3 fruit fly cellular contexts compared by ENCODE assay signal in the genomic region with DNA sequence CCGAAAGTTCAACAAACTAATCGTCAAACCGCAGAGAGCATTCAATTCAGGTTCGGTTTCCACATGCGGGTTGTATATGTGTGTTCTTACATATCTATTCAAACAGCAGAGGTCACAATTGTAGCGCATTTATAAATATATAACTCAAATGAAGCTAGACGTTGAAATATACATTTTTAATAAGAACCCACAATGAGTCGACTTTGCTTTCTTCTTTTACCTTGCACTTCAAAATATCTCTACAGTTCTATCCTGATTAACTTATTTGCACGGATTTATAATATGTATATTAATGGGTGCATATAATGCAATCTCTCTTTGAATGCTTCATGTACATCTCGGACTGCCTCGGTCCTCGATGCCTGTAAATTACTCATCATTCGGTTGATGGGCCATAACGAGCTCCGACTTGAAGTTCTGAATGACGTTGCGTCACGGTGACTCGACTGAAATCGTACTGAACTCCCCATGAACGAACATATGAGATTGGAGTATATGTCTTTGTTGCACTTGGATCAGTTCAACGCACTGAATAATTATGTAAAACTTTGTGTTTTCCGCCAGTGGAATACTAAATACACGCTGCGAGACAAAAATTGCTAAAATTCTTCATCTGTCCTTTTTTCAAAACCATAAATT.
TF ChIP-seq lines count a peak whose summit lies in the region.

No protein-coding gene starts in this region.

TF ChIP-seq in whole organism, embryonic, 481 proteins besides CTCF, POLR2A, EP300 and RAD21 (continued from another document and continues in another):
- no peak for TF ChIP-seq hth (optimal IDR thresholded peaks at IDR 0.05; lab: Kevin White, UChicago)
- TF ChIP-seq kay (GFP tag; optimal IDR thresholded peaks at IDR 0.05; lab: Kevin White, UChicago): peak; percentile 24
- peak in 1 of 2 experiments; percentile 13 for TF ChIP-seq chif (GFP tag; optimal IDR thresholded peaks at IDR 0.05; lab: Kevin White, UChicago)
- peak; percentile 56 to 73 for TF ChIP-seq bsh (GFP tag; optimal IDR thresholded peaks at IDR 0.05; lab: Kevin White, UChicago)
- peak; percentile 1 for TF ChIP-seq CG4707 (GFP tag; optimal IDR thresholded peaks at IDR 0.05; lab: Kevin White, UChicago)
- TF ChIP-seq CG13894 (tag; optimal IDR thresholded peaks at IDR 0.05; lab: Kevin White, UChicago): no peak
- peak in 1 of 3 experiments; percentile 5 for TF ChIP-seq Stat92E (GFP tag; optimal IDR thresholded peaks at IDR 0.05; lab: Kevin White, UChicago)
- TF ChIP-seq fd96Cb (tag; optimal IDR thresholded peaks at IDR 0.05; lab: Kevin White, UChicago): peak; percentile 37
- peak; percentile 37 for TF ChIP-seq nmo (GFP tag; optimal IDR thresholded peaks at IDR 0.05; lab: Kevin White, UChicago)
- peak; percentile 2 for TF ChIP-seq CG7556 (GFP tag; optimal IDR thresholded peaks at IDR 0.05; lab: Kevin White, UChicago)
- no peak for TF ChIP-seq CG3847 (GFP tag; IDR thresholded peaks at IDR 0.05; lab: Robert Waterston, UW)
- TF ChIP-seq Kr (GFP tag; optimal IDR thresholded peaks at IDR 0.05; lab: Kevin White, UChicago): no peak
- TF ChIP-seq CG3281 (GFP tag; optimal IDR thresholded peaks at IDR 0.05; lab: Kevin White, UChicago): no peak
- TF ChIP-seq fd102C (GFP tag; optimal IDR thresholded peaks at IDR 0.05; lab: Kevin White, UChicago): no peak
- TF ChIP-seq Mad (GFP tag; optimal IDR thresholded peaks at IDR 0.05; lab: Kevin White, UChicago): no peak
- no peak for TF ChIP-seq Nf-YC (tag; optimal IDR thresholded peaks at IDR 0.05; lab: Kevin White, UChicago)
- peak; percentile 30 for TF ChIP-seq CG17359 (tag; optimal IDR thresholded peaks at IDR 0.05; lab: Kevin White, UChicago)
- peak; percentile 21; the same call in 1 of the 3 replicates for TF ChIP-seq H15 (GFP tag; IDR thresholded peaks at IDR 0.05; lab: Robert Waterston, UW)
- TF ChIP-seq run (tag; optimal IDR thresholded peaks at IDR 0.05; lab: Kevin White, UChicago): peak; percentile 42
- peak; percentile 43 for TF ChIP-seq CG7839 (tag; optimal IDR thresholded peaks at IDR 0.05; lab: Kevin White, UChicago)
- peak; percentile 64 for TF ChIP-seq gem (tag; optimal IDR thresholded peaks at IDR 0.05; lab: Kevin White, UChicago)
- peak; percentile 20 for TF ChIP-seq CG8359 (GFP tag; optimal IDR thresholded peaks at IDR 0.05; lab: Kevin White, UChicago; ENCODE audit: borderline replicate concordance)
- TF ChIP-seq D19A (tag; optimal IDR thresholded peaks at IDR 0.05; lab: Kevin White, UChicago): peak; percentile 50
- no peak for TF ChIP-seq CG15011 (GFP tag; optimal IDR thresholded peaks at IDR 0.05; lab: Kevin White, UChicago)
- no peak for TF ChIP-seq CG7928 (GFP tag; optimal IDR thresholded peaks at IDR 0.05; lab: Kevin White, UChicago)
- TF ChIP-seq CG5245 (GFP tag; optimal IDR thresholded peaks at IDR 0.05; lab: Kevin White, UChicago): no peak
- TF ChIP-seq NfI (GFP tag; optimal IDR thresholded peaks at IDR 0.05; lab: Kevin White, UChicago): peak; percentile 21
- TF ChIP-seq CG2712 (tag; optimal IDR thresholded peaks at IDR 0.05; lab: Kevin White, UChicago): peak; percentile 61
- TF ChIP-seq CG5180 (GFP tag; optimal IDR thresholded peaks at IDR 0.05; lab: Kevin White, UChicago): peak; percentile 19
- TF ChIP-seq CG1233 (GFP tag; optimal IDR thresholded peaks at IDR 0.05; lab: Kevin White, UChicago): peak; percentile 33
- TF ChIP-seq CG3163 (GFP tag; optimal IDR thresholded peaks at IDR 0.05; lab: Kevin White, UChicago): no peak
- peak; percentile 9 for TF ChIP-seq CG2202 (tag; optimal IDR thresholded peaks at IDR 0.05; lab: Kevin White, UChicago)
- TF ChIP-seq nerfin-1 (tag; optimal IDR thresholded peaks at IDR 0.05; lab: Kevin White, UChicago): peak; percentile 36
- no peak for TF ChIP-seq CG7745 (tag; optimal IDR thresholded peaks at IDR 0.05; lab: Kevin White, UChicago)
- TF ChIP-seq CG8388 (GFP tag; optimal IDR thresholded peaks at IDR 0.05; lab: Kevin White, UChicago): peak; percentile 50
- TF ChIP-seq tin (GFP tag; optimal IDR thresholded peaks at IDR 0.05; lab: Kevin White, UChicago): peak; percentile 8
- peak; percentile 28 for TF ChIP-seq CG12659 (GFP tag; optimal IDR thresholded peaks at IDR 0.05; lab: Kevin White, UChicago)
- TF ChIP-seq luna (GFP tag; optimal IDR thresholded peaks at IDR 0.05; lab: Kevin White, UChicago): no peak
- TF ChIP-seq CHES-1-like (GFP tag; optimal IDR thresholded peaks at IDR 0.05; lab: Kevin White, UChicago): no peak
- TF ChIP-seq CG15601 (tag; optimal IDR thresholded peaks at IDR 0.05; lab: Kevin White, UChicago): peak; percentile 52
- 0 out of 2 replicates have a peak, but pooled peaks have one; percentile 42 for TF ChIP-seq vvl (GFP tag; IDR thresholded peaks at IDR 0.05; lab: Robert Waterston, UW)

TF ChIP-seq in whole organism, prepupa, 60 proteins besides CTCF, POLR2A, EP300 and RAD21 (continued from another document):
- TF ChIP-seq lz (GFP tag; optimal IDR thresholded peaks at IDR 0.05; lab: Kevin White, UChicago) (peak; percentile 57), CG10669 (GFP tag; optimal IDR thresholded peaks at IDR 0.05; lab: Kevin White, UChicago) (peak; percentile 81), CG6163 (GFP tag; IDR thresholded peaks at IDR 0.05; lab: Robert Waterston, UW) (peak; percentile 79), dsx (GFP tag; optimal IDR thresholded peaks at IDR 0.05; lab: Kevin White, UChicago; ENCODE audit: poor library complexity, severe bottlenecking) (peak; percentile 59), fkh (GFP tag; optimal IDR thresholded peaks at IDR 0.05; lab: Kevin White, UChicago) (no peak), OdsH (GFP tag; optimal IDR thresholded peaks at IDR 0.05; lab: Kevin White, UChicago) (peak; percentile 75), Ets21C (GFP tag; optimal IDR thresholded peaks at IDR 0.05; lab: Kevin White, UChicago) (peak; percentile 10), CG8319 (GFP tag; optimal IDR thresholded peaks at IDR 0.05; lab: Kevin White, UChicago) (peak; percentile 58), pdm3 (GFP tag; optimal IDR thresholded peaks at IDR 0.05; lab: Kevin White, UChicago) (peak; percentile 75), CG8632 (GFP tag; optimal IDR thresholded peaks at IDR 0.05; lab: Kevin White, UChicago) (peak; percentile 72), CG9139 (GFP tag; optimal IDR thresholded peaks at IDR 0.05; lab: Kevin White, UChicago) (peak; percentile 5), salr (GFP tag; optimal IDR thresholded peaks at IDR 0.05; lab: Kevin White, UChicago) (peak; percentile 30 to 75), net (GFP tag; optimal IDR thresholded peaks at IDR 0.05; lab: Kevin White, UChicago) (peak; percentile 70), eg (GFP tag; IDR thresholded peaks at IDR 0.05; lab: Robert Waterston, UW) (no peak; the same call in 1 of the 3 replicates), esn (GFP tag; optimal IDR thresholded peaks at IDR 0.05; lab: Kevin White, UChicago) (peak; percentile 75), CG3919 (GFP tag; optimal IDR thresholded peaks at IDR 0.05; lab: Kevin White, UChicago) (no peak), CG11902 (GFP tag; optimal IDR thresholded peaks at IDR 0.05; lab: Kevin White, UChicago) (peak; percentile 10), CG11762 (GFP tag; optimal IDR thresholded peaks at IDR 0.05; lab: Kevin White, UChicago; ENCODE audit: insufficient read depth) (peak; percentile 53), CG3032 (tag; optimal IDR thresholded peaks at IDR 0.05; lab: Kevin White, UChicago) (peak; percentile 63), CG8119 (GFP tag; IDR thresholded peaks at IDR 0.05; lab: Robert Waterston, UW) (peak; percentile 79; the same call in 2 of the 3 replicates), CG16779 (tag; optimal IDR thresholded peaks at IDR 0.05; lab: Kevin White, UChicago) (no peak), fd59A (GFP tag; optimal IDR thresholded peaks at IDR 0.05; lab: Kevin White, UChicago) (peak; percentile 61), achi (GFP tag; optimal IDR thresholded peaks at IDR 0.05; lab: Kevin White, UChicago) (peak; percentile 73), CG31627 (GFP tag; optimal IDR thresholded peaks at IDR 0.05; lab: Kevin White, UChicago) (peak; percentile 49), CG1621 (tag; optimal IDR thresholded peaks at IDR 0.05; lab: Kevin White, UChicago) (peak; percentile 59), Eip75B (GFP tag; optimal IDR thresholded peaks at IDR 0.05; lab: Kevin White, UChicago) (peak; percentile 69), Hr39 (GFP tag; optimal IDR thresholded peaks at IDR 0.05; lab: Kevin White, UChicago) (peak; percentile 51), Sox14 (GFP tag; optimal IDR thresholded peaks at IDR 0.05; lab: Kevin White, UChicago) (peak; percentile 76), Met (GFP tag; optimal IDR thresholded peaks at IDR 0.05; lab: Kevin White, UChicago) (peak; percentile 59), CG6276 (GFP tag; optimal IDR thresholded peaks at IDR 0.05; lab: Kevin White, UChicago) (peak; percentile 72), Sox15 (GFP tag; optimal IDR thresholded peaks at IDR 0.05; lab: Kevin White, UChicago) (peak; percentile 44), CG15336 (GFP tag; IDR thresholded peaks at IDR 0.05; lab: Robert Waterston, UW) (peak; percentile 84), CG6792 (GFP tag; optimal IDR thresholded peaks at IDR 0.05; lab: Kevin White, UChicago) (peak; percentile 72), CG32006 (GFP tag; optimal IDR thresholded peaks at IDR 0.05; lab: Kevin White, UChicago) (peak; percentile 82), dac (GFP tag; optimal IDR thresholded peaks at IDR 0.05; lab: Kevin White, UChicago) (no peak), topi (GFP tag; optimal IDR thresholded peaks at IDR 0.05; lab: Kevin White, UChicago) (peak; percentile 63), CG4318 (GFP tag; optimal IDR thresholded peaks at IDR 0.05; lab: Kevin White, UChicago) (peak; percentile 37), Sox102F (GFP tag; optimal IDR thresholded peaks at IDR 0.05; lab: Kevin White, UChicago) (peak; percentile 62), Gug (GFP tag; IDR thresholded peaks at IDR 0.05; lab: Robert Waterston, UW) (peak; percentile 52; the same call in 1 of the 2 replicates), CG11294 (GFP tag; IDR thresholded peaks at IDR 0.05; lab: Robert Waterston, UW) (peak; percentile 56; the same call in 1 of the 2 replicates), CG7368 (GFP tag; optimal IDR thresholded peaks at IDR 0.05; lab: Kevin White, UChicago) (peak; percentile 61)

TF ChIP-seq in whole organism, wandering third instar larva, 38 proteins besides CTCF, POLR2A, EP300 and RAD21 (continued from another document):
- no peak for TF ChIP-seq Hr78 (GFP tag; optimal IDR thresholded peaks at IDR 0.05; lab: Kevin White, UChicago)
- no peak for TF ChIP-seq sage (GFP tag; optimal IDR thresholded peaks at IDR 0.05; lab: Kevin White, UChicago)
- no peak for TF ChIP-seq sv (GFP tag; optimal IDR thresholded peaks at IDR 0.05; lab: Kevin White, UChicago)
- no peak for TF ChIP-seq Hr83 (GFP tag; optimal IDR thresholded peaks at IDR 0.05; lab: Kevin White, UChicago; ENCODE audit: poor library complexity, severe bottlenecking)
- peak in 1 of 2 experiments; percentile 1 for TF ChIP-seq dl (GFP tag; optimal IDR thresholded peaks at IDR 0.05; lab: Kevin White, UChicago; ENCODE audit: insufficient read depth in 1 of 2, partially characterized antibody in 2 of 2)
- no peak for TF ChIP-seq GATAd (GFP tag; optimal IDR thresholded peaks at IDR 0.05; lab: Kevin White, UChicago)
- peak; percentile 68 for TF ChIP-seq rgr (GFP tag; optimal IDR thresholded peaks at IDR 0.05; lab: Kevin White, UChicago)
- TF ChIP-seq CG32264 (GFP tag; optimal IDR thresholded peaks at IDR 0.05; lab: Kevin White, UChicago): peak; percentile 2
- TF ChIP-seq usp (GFP tag; optimal IDR thresholded peaks at IDR 0.05; lab: Kevin White, UChicago): no peak
- TF ChIP-seq Dfd (GFP tag; optimal IDR thresholded peaks at IDR 0.05; lab: Kevin White, UChicago): no peak
- no peak for TF ChIP-seq Mio (GFP tag; optimal IDR thresholded peaks at IDR 0.05; lab: Kevin White, UChicago)
- no peak for TF ChIP-seq N (GFP tag; optimal IDR thresholded peaks at IDR 0.05; lab: Kevin White, UChicago)
- peak; percentile 57 for TF ChIP-seq Sp1 (GFP tag; optimal IDR thresholded peaks at IDR 0.05; lab: Kevin White, UChicago)
- TF ChIP-seq lola (GFP tag; optimal IDR thresholded peaks at IDR 0.05; lab: Kevin White, UChicago): no peak
- TF ChIP-seq ey (GFP tag; optimal IDR thresholded peaks at IDR 0.05; lab: Kevin White, UChicago): peak; percentile 49
- TF ChIP-seq br (GFP tag; optimal IDR thresholded peaks at IDR 0.05; lab: Kevin White, UChicago): peak; percentile 68
- TF ChIP-seq CG9705 (GFP tag; optimal IDR thresholded peaks at IDR 0.05; lab: Kevin White, UChicago): no peak
TF ChIP-seq in whole organism, wandering third instar larva: peak in this region for 15.
